Worm (Caenorhabditis elegans): ENCODE results near the gene C47E8.11.

ce11 chrV:14715608-14716007 lies 27.2 kb downstream of the C47E8.11 start, which contains the start of gene R08A2.2:
- TF ChIP-seq nhr-77 (tag; optimal IDR thresholded peaks at IDR 0.05) = no peak
- TF ChIP-seq skn-1 (tag; optimal IDR thresholded peaks at IDR 0.05) = no peak
- no peak for TF ChIP-seq snpc-4 (tag; optimal IDR thresholded peaks at IDR 0.05)
- TF ChIP-seq ztf-4 (tag; optimal IDR thresholded peaks at IDR 0.05) = no peak
- no peak for TF ChIP-seq nhr-23 (tag; optimal IDR thresholded peaks at IDR 0.05)
- no peak for TF ChIP-seq zag-1 (tag; optimal IDR thresholded peaks at IDR 0.05)
- no peak for TF ChIP-seq crh-2 (tag; optimal IDR thresholded peaks at IDR 0.05)
- TF ChIP-seq R02D3.7 (tag; optimal IDR thresholded peaks at IDR 0.05) = no peak
- no peak for TF ChIP-seq sem-4 (tag; optimal IDR thresholded peaks at IDR 0.05)
